Worm (Caenorhabditis elegans): ENCODE measurements around the gene F56D6.20.

DNA sequence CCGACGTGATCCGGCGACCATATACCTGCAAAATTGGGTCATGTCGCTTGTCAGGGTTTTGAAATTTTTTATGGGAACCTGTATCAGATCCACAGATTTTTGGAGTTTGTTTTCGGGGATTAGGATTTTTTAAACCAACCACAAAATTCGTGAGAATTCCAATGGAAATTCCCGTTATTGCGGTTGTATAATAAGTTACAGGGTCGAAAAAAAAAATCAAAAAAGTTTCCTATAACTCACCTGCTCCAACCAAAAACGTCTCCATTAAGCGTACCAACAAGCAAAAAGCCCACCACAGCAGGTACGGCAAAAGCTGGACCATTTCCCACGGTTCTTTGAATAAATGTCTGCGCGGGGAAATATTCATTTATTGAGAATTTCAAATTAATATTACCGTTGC is 49.8 kb upstream of the F56D6.20 start:
- no peak for TF ChIP-seq nhr-6 (tag; optimal IDR thresholded peaks at IDR 0.05)
- no peak for TF ChIP-seq nhr-237 (tag; optimal IDR thresholded peaks at IDR 0.05)
- TF ChIP-seq fos-1 (tag; optimal IDR thresholded peaks at IDR 0.05): no peak
- no peak for TF ChIP-seq nhr-76 (tag; optimal IDR thresholded peaks at IDR 0.05)
- no peak for TF ChIP-seq lin-39 (tag; optimal IDR thresholded peaks at IDR 0.05)
- TF ChIP-seq R02D3.7 (tag; optimal IDR thresholded peaks at IDR 0.05): no peak
- no peak for TF ChIP-seq pqm-1 (tag; optimal IDR thresholded peaks at IDR 0.05)
- TF ChIP-seq zag-1 (tag; optimal IDR thresholded peaks at IDR 0.05): no peak
